Worm (Caenorhabditis elegans): ENCODE data around the gene Y51A2B.16.

DNA sequence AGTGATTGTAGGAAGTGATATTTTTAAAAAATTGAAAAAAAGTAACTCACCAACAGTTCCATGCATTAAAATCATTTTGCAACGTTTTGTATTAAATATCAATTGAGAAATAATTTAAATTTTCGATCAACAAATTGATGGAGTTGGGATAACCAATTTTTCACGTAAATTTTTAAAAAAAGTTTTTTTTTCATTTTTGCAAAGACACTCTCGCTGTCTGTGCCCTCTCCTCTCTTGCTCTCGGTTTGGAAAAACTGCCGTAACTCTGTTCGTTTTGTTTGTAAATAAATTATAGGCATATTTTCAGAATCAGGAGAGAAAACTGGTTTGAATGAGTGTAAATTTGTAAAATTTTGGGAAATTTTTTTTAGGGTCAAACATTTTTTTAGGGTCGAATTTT lies at the start of gene Y51A2B.16:
- TF ChIP-seq T22C8.4 (GFP tag; IDR thresholded peaks at IDR 0.05), result no peak
- TF ChIP-seq klf-2 (GFP tag; conservative IDR thresholded peaks at IDR 0.05), result no peak
- no peak for TF ChIP-seq ztf-23 (GFP tag; IDR thresholded peaks at IDR 0.05)
- TF ChIP-seq ref-1 (GFP tag; conservative IDR thresholded peaks at IDR 0.05), result no peak
- no peak for TF ChIP-seq flt-1 (GFP tag; IDR thresholded peaks at IDR 0.05)
- no peak for TF ChIP-seq tab-1 (GFP tag; IDR thresholded peaks at IDR 0.05)
- TF ChIP-seq med-1 (GFP tag; optimal IDR thresholded peaks at IDR 0.05; ENCODE audit: insufficient read depth), result no peak
- TF ChIP-seq cog-1 (tag; optimal IDR thresholded peaks at IDR 0.05), result no peak
